Worm (Caenorhabditis elegans): ENCODE measurements around the gene chil-21.
"Not testable (repeated sequence)": the region's sequence is repeated elsewhere in the genome, so short reads cannot be mapped to it uniquely, and the experiment has no call there.

chil-21 gene

ce11 chrII:9454304-9454703 is 7.5 kb downstream of the chil-21 start, which contains the start of gene chil-19:
TSS of gene chil-19 (minus strand) at chrII:9454404.
- no peak for TF ChIP-seq F13C5.2 (tag; optimal IDR thresholded peaks at IDR 0.05)
- TF ChIP-seq hmg-4 (GFP tag; optimal IDR thresholded peaks at IDR 0.05): no peak
- TF ChIP-seq tra-4 (tag; optimal IDR thresholded peaks at IDR 0.05): no peak
- no peak for TF ChIP-seq ceh-36 (tag; optimal IDR thresholded peaks at IDR 0.05)
- TF ChIP-seq hnd-1 (tag; optimal IDR thresholded peaks at IDR 0.05): no peak
- TF ChIP-seq B0310.2 (tag; optimal IDR thresholded peaks at IDR 0.05): no peak
- no peak for TF ChIP-seq ets-7 (tag; optimal IDR thresholded peaks at IDR 0.05)
- TF ChIP-seq scrt-1 (GFP tag; IDR thresholded peaks at IDR 0.05): no peak
- no peak for TF ChIP-seq flt-1 (GFP tag; IDR thresholded peaks at IDR 0.05)
- no peak for TF ChIP-seq sea-1 (GFP tag; conservative IDR thresholded peaks at IDR 0.05)
- no peak for TF ChIP-seq ama-1 (optimal IDR thresholded peaks at IDR 0.05)

ce11 chrII:9452172-9452571 is 9.6 kb downstream of the chil-21 start, which contains the start of gene R09D1.12:
TSS of gene R09D1.12 (minus strand) at chrII:9452272.
- not testable (repeated sequence) for TF ChIP-seq aly-1 (tag; optimal IDR thresholded peaks at IDR 0.05); ceh-13 (GFP tag; optimal IDR thresholded peaks at IDR 0.05); tbx-11 (GFP tag; IDR thresholded peaks at IDR 0.05)

- TF ChIP-seq aly-1 (tag; optimal IDR thresholded peaks at IDR 0.05): no peak
- no peak for TF ChIP-seq tbx-37 (GFP tag; conservative IDR thresholded peaks at IDR 0.05)
- no peak for TF ChIP-seq sea-1 (GFP tag; conservative IDR thresholded peaks at IDR 0.05)
- no peak for TF ChIP-seq hnd-1 (tag; optimal IDR thresholded peaks at IDR 0.05)
- TF ChIP-seq F13C5.2 (tag; optimal IDR thresholded peaks at IDR 0.05): no peak
- no peak for TF ChIP-seq hmbx-1 (tag; optimal IDR thresholded peaks at IDR 0.05)
- TF ChIP-seq B0310.2 (tag; optimal IDR thresholded peaks at IDR 0.05): no peak
- no peak for TF ChIP-seq ceh-13 (GFP tag; optimal IDR thresholded peaks at IDR 0.05)
- no peak for TF ChIP-seq ets-7 (tag; optimal IDR thresholded peaks at IDR 0.05)
- TF ChIP-seq ceh-36 (tag; optimal IDR thresholded peaks at IDR 0.05): no peak
- TF ChIP-seq pes-1 (GFP tag; IDR thresholded peaks at IDR 0.05): no peak
- no peak for TF ChIP-seq tbx-11 (GFP tag; IDR thresholded peaks at IDR 0.05)
- TF ChIP-seq tra-4 (tag; optimal IDR thresholded peaks at IDR 0.05): no peak
- no peak for TF ChIP-seq hmg-4 (GFP tag; optimal IDR thresholded peaks at IDR 0.05)
Observed at ce11 chrII:9447965-9448364, 13.8 kb downstream of the chil-21 start, which contains the start of gene chil-18. TSS of gene chil-18 (plus strand) at chrII:9448265.

- TF ChIP-seq hmg-4 (GFP tag; optimal IDR thresholded peaks at IDR 0.05) (no peak), tra-4 (tag; optimal IDR thresholded peaks at IDR 0.05) (no peak), flt-1 (GFP tag; IDR thresholded peaks at IDR 0.05) (no peak), hmbx-1 (tag; optimal IDR thresholded peaks at IDR 0.05) (no peak)
Observed at ce11 chrII:9445368-9445767, 16.4 kb downstream of the chil-21 start, which contains the start of gene R09D1.13. TSS of gene R09D1.13 (minus strand) at chrII:9445468.

- TF ChIP-seq aly-1 (tag; optimal IDR thresholded peaks at IDR 0.05) (no peak), tbx-37 (GFP tag; conservative IDR thresholded peaks at IDR 0.05) (no peak), ets-7 (tag; optimal IDR thresholded peaks at IDR 0.05) (no peak), tbx-11 (GFP tag; IDR thresholded peaks at IDR 0.05) (no peak), hmg-4 (GFP tag; optimal IDR thresholded peaks at IDR 0.05) (no peak), B0310.2 (tag; optimal IDR thresholded peaks at IDR 0.05) (no peak), ceh-13 (GFP tag; optimal IDR thresholded peaks at IDR 0.05) (no peak), hmbx-1 (tag; optimal IDR thresholded peaks at IDR 0.05) (no peak), flt-1 (GFP tag; IDR thresholded peaks at IDR 0.05) (no peak), pes-1 (GFP tag; IDR thresholded peaks at IDR 0.05) (no peak), ceh-36 (tag; optimal IDR thresholded peaks at IDR 0.05) (no peak), sea-1 (GFP tag; conservative IDR thresholded peaks at IDR 0.05) (no peak), scrt-1 (GFP tag; IDR thresholded peaks at IDR 0.05) (no peak), tra-4 (tag; optimal IDR thresholded peaks at IDR 0.05) (no peak), ama-1 (optimal IDR thresholded peaks at IDR 0.05) (no peak), hnd-1 (tag; optimal IDR thresholded peaks at IDR 0.05) (no peak), F13C5.2 (tag; optimal IDR thresholded peaks at IDR 0.05) (no peak)
Observed at ce11 chrII:9443522-9443921, 18.3 kb downstream of the chil-21 start, which contains the start of gene chil-15. TSS of gene chil-15 (minus strand) at chrII:9443622.

- no peak for TF ChIP-seq sea-1 (GFP tag; conservative IDR thresholded peaks at IDR 0.05)
- no peak for TF ChIP-seq scrt-1 (GFP tag; IDR thresholded peaks at IDR 0.05)
- no peak for TF ChIP-seq hmbx-1 (tag; optimal IDR thresholded peaks at IDR 0.05)
- TF ChIP-seq hmg-4 (GFP tag; optimal IDR thresholded peaks at IDR 0.05): no peak
- TF ChIP-seq B0310.2 (tag; optimal IDR thresholded peaks at IDR 0.05): no peak
- TF ChIP-seq tra-4 (tag; optimal IDR thresholded peaks at IDR 0.05): no peak
- TF ChIP-seq ceh-13 (GFP tag; optimal IDR thresholded peaks at IDR 0.05): no peak
- no peak for TF ChIP-seq ceh-36 (tag; optimal IDR thresholded peaks at IDR 0.05)
- TF ChIP-seq pes-1 (GFP tag; IDR thresholded peaks at IDR 0.05): no peak
- TF ChIP-seq aly-1 (tag; optimal IDR thresholded peaks at IDR 0.05): no peak
- no peak for TF ChIP-seq tbx-37 (GFP tag; conservative IDR thresholded peaks at IDR 0.05)
- TF ChIP-seq flt-1 (GFP tag; IDR thresholded peaks at IDR 0.05): no peak
- TF ChIP-seq ets-7 (tag; optimal IDR thresholded peaks at IDR 0.05): no peak
- no peak for TF ChIP-seq tbx-11 (GFP tag; IDR thresholded peaks at IDR 0.05)
Observed at ce11 chrII:9441838-9442237, 19.9 kb downstream of the chil-21 start, which contains the start of gene chil-16. TSS of gene chil-16 (minus strand) at chrII:9441938.

ce11 chrII:9440060-9440459 is 21.7 kb downstream of the chil-21 start, which contains the start of gene chil-17:
TSS of gene chil-17 (minus strand) at chrII:9440160.
- TF ChIP-seq tbx-11 (GFP tag; IDR thresholded peaks at IDR 0.05): no peak
- TF ChIP-seq ceh-13 (GFP tag; optimal IDR thresholded peaks at IDR 0.05): no peak
- no peak for TF ChIP-seq tra-4 (tag; optimal IDR thresholded peaks at IDR 0.05)
- TF ChIP-seq pes-1 (GFP tag; IDR thresholded peaks at IDR 0.05): no peak
- TF ChIP-seq hmg-4 (GFP tag; optimal IDR thresholded peaks at IDR 0.05): no peak
- no peak for TF ChIP-seq hmbx-1 (tag; optimal IDR thresholded peaks at IDR 0.05)
- TF ChIP-seq F13C5.2 (tag; optimal IDR thresholded peaks at IDR 0.05): no peak
- TF ChIP-seq scrt-1 (GFP tag; IDR thresholded peaks at IDR 0.05): no peak
- no peak for TF ChIP-seq flt-1 (GFP tag; IDR thresholded peaks at IDR 0.05)
- no peak for TF ChIP-seq hnd-1 (tag; optimal IDR thresholded peaks at IDR 0.05)
- TF ChIP-seq ama-1 (optimal IDR thresholded peaks at IDR 0.05): no peak
- no peak for TF ChIP-seq ceh-36 (tag; optimal IDR thresholded peaks at IDR 0.05)
- no peak for TF ChIP-seq sea-1 (GFP tag; conservative IDR thresholded peaks at IDR 0.05)
- TF ChIP-seq aly-1 (tag; optimal IDR thresholded peaks at IDR 0.05): no peak
- TF ChIP-seq B0310.2 (tag; optimal IDR thresholded peaks at IDR 0.05): no peak

All from whole organism, early embryonic.